Worm (Caenorhabditis elegans): ENCODE measurements around the gene F16B4.6.

F16B4.6 gene

DNA sequence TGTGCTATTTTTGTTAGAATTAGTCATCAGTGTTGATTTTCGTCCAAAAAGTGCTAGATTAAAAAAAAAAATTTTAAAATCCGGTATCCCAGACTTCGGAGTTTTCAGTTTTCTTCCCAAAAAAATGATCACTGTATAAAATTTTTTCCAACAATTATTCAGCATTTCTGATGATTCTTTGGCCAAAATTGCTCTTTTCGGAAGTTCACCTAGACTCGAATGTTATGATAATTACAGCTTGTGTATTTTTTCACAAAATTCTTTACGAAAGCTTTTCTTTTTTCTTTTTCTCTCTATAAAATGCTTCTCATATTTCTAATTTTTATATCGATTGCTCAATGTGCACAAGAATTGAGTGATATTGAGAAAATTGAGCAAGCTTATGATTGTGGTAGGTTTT, 44.7 kb downstream of the F16B4.6 start, which contains the start of gene irld-17 (continued):
- no peak for TF ChIP-seq B0019.2 (GFP tag; conservative IDR thresholded peaks at IDR 0.05)
- TF ChIP-seq attf-5 (GFP tag; optimal IDR thresholded peaks at IDR 0.05): no peak
- no peak for TF ChIP-seq C17E4.6 (GFP tag; IDR thresholded peaks at IDR 0.05)
- TF ChIP-seq ztf-3 (GFP tag; optimal IDR thresholded peaks at IDR 0.05): no peak
- no peak for TF ChIP-seq mcd-1 (GFP tag; IDR thresholded peaks at IDR 0.05)
- TF ChIP-seq lag-1 (GFP tag; IDR thresholded peaks at IDR 0.05): no peak
- no peak for TF ChIP-seq nfyb-1 (GFP tag; IDR thresholded peaks at IDR 0.05)

DNA sequence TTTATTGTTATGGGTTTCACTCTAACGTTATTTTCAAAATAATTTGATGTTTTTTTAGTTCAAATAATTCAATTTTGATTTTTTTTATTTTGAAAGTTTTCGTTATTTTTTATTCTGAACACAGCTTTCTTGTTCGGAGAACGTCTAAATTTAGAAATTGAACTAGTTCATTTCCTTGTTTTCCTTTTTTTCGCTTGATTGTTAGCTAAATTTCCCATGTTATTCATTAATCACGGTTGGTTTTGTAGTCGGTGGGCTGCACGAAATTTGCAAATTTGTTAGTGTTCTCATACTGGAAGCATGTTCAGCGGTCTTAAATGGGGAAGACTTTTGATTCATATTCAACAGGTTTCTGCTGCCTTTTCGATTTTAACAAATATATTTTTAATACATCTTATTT, 48.9 kb downstream of the F16B4.6 start, which contains the start of gene str-222:
Gene str-222, plus strand, starts transcription at position 301 of the 400 bp plus-strand sequence.
- no peak for TF ChIP-seq F23B12.7 (tag; optimal IDR thresholded peaks at IDR 0.05; ENCODE audit: insufficient read depth)
- no peak for TF ChIP-seq F57C9.4 (tag; optimal IDR thresholded peaks at IDR 0.05)
- no peak for TF ChIP-seq tbp1 (GFP tag; optimal IDR thresholded peaks at IDR 0.05)
- no peak for TF ChIP-seq K11D2.4 (GFP tag; IDR thresholded peaks at IDR 0.05)
- TF ChIP-seq hmg-1.2 (GFP tag; IDR thresholded peaks at IDR 0.05): no peak
- no peak for TF ChIP-seq mes-4 (tag; optimal IDR thresholded peaks at IDR 0.05)
- TF ChIP-seq ztf-26 (tag; optimal IDR thresholded peaks at IDR 0.05): no peak
- TF ChIP-seq hlh-26 (GFP tag; conservative IDR thresholded peaks at IDR 0.05): no peak
- no peak for TF ChIP-seq egl-44 (GFP tag; IDR thresholded peaks at IDR 0.05)
- TF ChIP-seq unc-130 (GFP tag; optimal IDR thresholded peaks at IDR 0.05): no peak
- TF ChIP-seq snpc-1.1 (tag; optimal IDR thresholded peaks at IDR 0.05; ENCODE audit: insufficient read depth): no peak
- TF ChIP-seq ztf-25 (GFP tag; IDR thresholded peaks at IDR 0.05): no peak
- no peak for TF ChIP-seq snpc-1.3 (tag; optimal IDR thresholded peaks at IDR 0.05; ENCODE audit: insufficient read depth)
- no peak for TF ChIP-seq F57A8.1 (GFP tag; optimal IDR thresholded peaks at IDR 0.05)
- TF ChIP-seq T07F8.4 (tag; optimal IDR thresholded peaks at IDR 0.05): no peak
- TF ChIP-seq dox-1 (GFP tag; IDR thresholded peaks at IDR 0.05): no peak

All from whole organism, young adult.